Fruit fly (Drosophila melanogaster): ENCODE measurements around the gene CG7518.

- no peak for TF ChIP-seq CG32121 (GFP tag; IDR thresholded peaks at IDR 0.05)
- no peak for TF ChIP-seq Snoo (tag; optimal IDR thresholded peaks at IDR 0.05)
- TF ChIP-seq CG8159 (tag; optimal IDR thresholded peaks at IDR 0.05): no peak
- TF ChIP-seq Pif1A (GFP tag; optimal IDR thresholded peaks at IDR 0.05): no peak
- TF ChIP-seq D1 (tag; optimal IDR thresholded peaks at IDR 0.05): no peak
Observed at dm6 chr3R:12963491-12963890, 34.4 kb upstream of the CG7518 start, which contains the start of gene Cyp304a1.
